In the genomic region with DNA sequence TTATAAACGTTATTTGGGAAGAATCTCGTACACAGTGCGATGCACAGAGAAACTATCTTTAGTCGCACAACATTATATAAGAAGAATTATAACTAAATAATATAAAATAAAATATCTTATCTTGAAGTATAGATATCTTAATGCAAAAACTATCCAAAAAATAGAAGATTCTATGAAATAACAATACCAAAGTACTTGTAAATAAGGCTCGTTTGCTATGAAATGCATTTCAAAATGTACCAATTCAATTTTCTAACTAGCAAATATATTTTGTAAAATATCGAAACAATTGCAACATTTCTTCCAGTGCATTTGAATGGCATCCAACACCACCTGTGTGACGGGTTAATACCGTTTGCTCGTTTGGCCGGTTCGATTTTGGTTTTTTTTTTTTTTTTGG, we compare ENCODE assay signal across 2 fruit fly cellular contexts.
TF ChIP-seq lines count a peak whose summit lies in the region.

No protein-coding gene starts in this region.

TF ChIP-seq in whole organism, embryonic, 481 proteins besides CTCF, POLR2A, EP300 and RAD21 (continued from another document and continues in another):
- TF ChIP-seq D (optimal IDR thresholded peaks at IDR 0.05; lab: Kevin White, UChicago), result no peak
- peak; percentile 2 for TF ChIP-seq D (GFP tag; optimal IDR thresholded peaks at IDR 0.05; lab: Kevin White, UChicago)
- no peak for TF ChIP-seq CG8478 (optimal IDR thresholded peaks at IDR 0.05; lab: Kevin White, UChicago)
- no peak for TF ChIP-seq az2 (GFP tag; optimal IDR thresholded peaks at IDR 0.05; lab: Kevin White, UChicago)
- TF ChIP-seq Chrac-16 (GFP tag; optimal IDR thresholded peaks at IDR 0.05; lab: Kevin White, UChicago), result no peak
- no peak for TF ChIP-seq pita (GFP tag; optimal IDR thresholded peaks at IDR 0.05; lab: Kevin White, UChicago)
- TF ChIP-seq B-H2 (GFP tag; optimal IDR thresholded peaks at IDR 0.05; lab: Kevin White, UChicago), result no peak
- no peak for TF ChIP-seq CG13624 (GFP tag; optimal IDR thresholded peaks at IDR 0.05; lab: Kevin White, UChicago)
- TF ChIP-seq pan (optimal IDR thresholded peaks at IDR 0.05; lab: Kevin White, UChicago), result no peak
- no peak for TF ChIP-seq pan (GFP tag; optimal IDR thresholded peaks at IDR 0.05 in 1 of 2, IDR thresholded peaks at IDR 0.05 in 1 of 2)
- TF ChIP-seq CG11504 (tag; optimal IDR thresholded peaks at IDR 0.05; lab: Kevin White, UChicago), result no peak
- TF ChIP-seq CG12391 (tag; optimal IDR thresholded peaks at IDR 0.05; lab: Kevin White, UChicago), result peak; percentile 27
- no peak for TF ChIP-seq CG7963 (GFP tag; IDR thresholded peaks at IDR 0.05; lab: Robert Waterston, UW; ENCODE audit: partially characterized antibody)
- TF ChIP-seq Gsc (GFP tag; IDR thresholded peaks at IDR 0.05; lab: Robert Waterston, UW), result no peak
- TF ChIP-seq HmgD (GFP tag; optimal IDR thresholded peaks at IDR 0.05; lab: Kevin White, UChicago), result no peak
- no peak for TF ChIP-seq Asciz (GFP tag; optimal IDR thresholded peaks at IDR 0.05; lab: Kevin White, UChicago)
- no peak for TF ChIP-seq ind (GFP tag; optimal IDR thresholded peaks at IDR 0.05; lab: Kevin White, UChicago)
- no peak for TF ChIP-seq usp (GFP tag; optimal IDR thresholded peaks at IDR 0.05; lab: Kevin White, UChicago)
- TF ChIP-seq CG1832 (GFP tag; optimal IDR thresholded peaks at IDR 0.05; lab: Kevin White, UChicago), result no peak
- no peak for TF ChIP-seq CG12104 (GFP tag; optimal IDR thresholded peaks at IDR 0.05; lab: Kevin White, UChicago)
- no peak for TF ChIP-seq sna (GFP tag; IDR thresholded peaks at IDR 0.05; lab: Robert Waterston, UW; ENCODE audit: partially characterized antibody)
- no peak for TF ChIP-seq CG11456 (GFP tag; IDR thresholded peaks at IDR 0.05; lab: Robert Waterston, UW)
- TF ChIP-seq dysf (GFP tag; IDR thresholded peaks at IDR 0.05; lab: Robert Waterston, UW), result no peak
- no peak for TF ChIP-seq Elba2 (GFP tag; optimal IDR thresholded peaks at IDR 0.05; lab: Kevin White, UChicago)
- peak; percentile 13 for TF ChIP-seq CG17359 (tag; optimal IDR thresholded peaks at IDR 0.05; lab: Kevin White, UChicago)
- no peak for TF ChIP-seq Atf3 (GFP tag; optimal IDR thresholded peaks at IDR 0.05; lab: Kevin White, UChicago)
- no peak for TF ChIP-seq slbo (GFP tag; IDR thresholded peaks at IDR 0.05; lab: Robert Waterston, UW)
- TF ChIP-seq esg (GFP tag; conservative IDR thresholded peaks at IDR 0.05; lab: Robert Waterston, UW), result no peak
- no peak for TF ChIP-seq Bdp1 (GFP tag; optimal IDR thresholded peaks at IDR 0.05; lab: Kevin White, UChicago)
- TF ChIP-seq CG7556 (GFP tag; optimal IDR thresholded peaks at IDR 0.05; lab: Kevin White, UChicago), result peak; percentile 21
- no peak for TF ChIP-seq CG7928 (GFP tag; optimal IDR thresholded peaks at IDR 0.05; lab: Kevin White, UChicago)
- TF ChIP-seq Sox100B (GFP tag; optimal IDR thresholded peaks at IDR 0.05; lab: Kevin White, UChicago), result peak; percentile 27
- no peak for TF ChIP-seq gcm (GFP tag; optimal IDR thresholded peaks at IDR 0.05; lab: Kevin White, UChicago)
- TF ChIP-seq CG34422 (GFP tag; IDR thresholded peaks at IDR 0.05; lab: Robert Waterston, UW), result no peak
- no peak for TF ChIP-seq Ets97D (GFP tag; optimal IDR thresholded peaks at IDR 0.05; lab: Kevin White, UChicago)
- TF ChIP-seq CG10431 (GFP tag; optimal IDR thresholded peaks at IDR 0.05; lab: Kevin White, UChicago), result no peak
- peak; percentile 33; the same call in 1 of the 2 replicates for TF ChIP-seq Drgx (GFP tag; IDR thresholded peaks at IDR 0.05; lab: Robert Waterston, UW)
- no peak for TF ChIP-seq ci (GFP tag; IDR thresholded peaks at IDR 0.05; lab: Robert Waterston, UW)
- peak in 1 of 2 experiments; percentile 50 for TF ChIP-seq Hr51 (GFP tag; optimal IDR thresholded peaks at IDR 0.05; lab: Kevin White, UChicago)
- TF ChIP-seq CG14710 (tag; optimal IDR thresholded peaks at IDR 0.05; lab: Kevin White, UChicago), result peak; percentile 23
- TF ChIP-seq bsh (GFP tag; optimal IDR thresholded peaks at IDR 0.05; lab: Kevin White, UChicago), result peak in 1 of 2 experiments; percentile 28
- no peak for TF ChIP-seq CG3995 (GFP tag; optimal IDR thresholded peaks at IDR 0.05; lab: Kevin White, UChicago)
- TF ChIP-seq da (GFP tag; optimal IDR thresholded peaks at IDR 0.05; lab: Kevin White, UChicago), result no peak
- TF ChIP-seq CoRest (tag; optimal IDR thresholded peaks at IDR 0.05; lab: Kevin White, UChicago), result peak; percentile 49
- TF ChIP-seq chn (GFP tag; optimal IDR thresholded peaks at IDR 0.05; lab: Kevin White, UChicago), result no peak
- no peak for TF ChIP-seq CG18011 (GFP tag; optimal IDR thresholded peaks at IDR 0.05; lab: Kevin White, UChicago)
- TF ChIP-seq Hey (tag; optimal IDR thresholded peaks at IDR 0.05; lab: Kevin White, UChicago), result no peak
- peak in 1 of 3 experiments; percentile 25 for TF ChIP-seq lola (GFP tag; optimal IDR thresholded peaks at IDR 0.05; lab: Kevin White, UChicago)
- no peak for TF ChIP-seq zen2 (GFP tag; IDR thresholded peaks at IDR 0.05; lab: Robert Waterston, UW; ENCODE audit: partially characterized antibody)
- no peak for TF ChIP-seq croc (GFP tag; conservative IDR thresholded peaks at IDR 0.05; lab: Robert Waterston, UW)
- TF ChIP-seq wor (GFP tag; IDR thresholded peaks at IDR 0.05; lab: Robert Waterston, UW), result no peak
- no peak for TF ChIP-seq Med (GFP tag; lab: Kevin White, UChicago)
- no peak for TF ChIP-seq cad (GFP tag; optimal IDR thresholded peaks at IDR 0.05; lab: Kevin White, UChicago)
- no peak for TF ChIP-seq CG17802 (tag; optimal IDR thresholded peaks at IDR 0.05; lab: Kevin White, UChicago)
- TF ChIP-seq Hand (GFP tag; optimal IDR thresholded peaks at IDR 0.05; lab: Kevin White, UChicago), result no peak
- TF ChIP-seq CG13424 (tag; optimal IDR thresholded peaks at IDR 0.05; lab: Kevin White, UChicago), result peak; percentile 24
- peak; percentile 40 for TF ChIP-seq CG15269 (tag; optimal IDR thresholded peaks at IDR 0.05; lab: Kevin White, UChicago)
- peak; percentile 63 for TF ChIP-seq gem (tag; optimal IDR thresholded peaks at IDR 0.05; lab: Kevin White, UChicago)
- TF ChIP-seq CG33213 (GFP tag; optimal IDR thresholded peaks at IDR 0.05; lab: Kevin White, UChicago), result no peak
- no peak for TF ChIP-seq repo (GFP tag; optimal IDR thresholded peaks at IDR 0.05; lab: Kevin White, UChicago)
- no peak for TF ChIP-seq ken (GFP tag; IDR thresholded peaks at IDR 0.05; lab: Robert Waterston, UW)
- TF ChIP-seq slp2 (GFP tag; optimal IDR thresholded peaks at IDR 0.05; lab: Kevin White, UChicago), result no peak
- TF ChIP-seq ase (GFP tag; IDR thresholded peaks at IDR 0.05; lab: Robert Waterston, UW), result no peak
- TF ChIP-seq zfh2 (GFP tag; optimal IDR thresholded peaks at IDR 0.05; lab: Kevin White, UChicago), result no peak
- TF ChIP-seq row (GFP tag; IDR thresholded peaks at IDR 0.05; lab: Robert Waterston, UW), result peak; percentile 22; the same call in 1 of the 3 replicates
- TF ChIP-seq CG2120 (GFP tag; optimal IDR thresholded peaks at IDR 0.05; lab: Kevin White, UChicago), result no peak

TF ChIP-seq in whole organism, prepupa, 60 proteins besides CTCF, POLR2A, EP300 and RAD21 (continued from another document):
- TF ChIP-seq CG10631 (GFP tag; optimal IDR thresholded peaks at IDR 0.05; lab: Kevin White, UChicago) (peak; percentile 22), svp (GFP tag; lab: Kevin White, UChicago) (peak; percentile 72), CG11902 (GFP tag; optimal IDR thresholded peaks at IDR 0.05; lab: Kevin White, UChicago) (no peak), CG6163 (GFP tag; IDR thresholded peaks at IDR 0.05; lab: Robert Waterston, UW) (0 out of 3 replicates have a peak, but pooled peaks have one; percentile 33), dac (GFP tag; optimal IDR thresholded peaks at IDR 0.05; lab: Kevin White, UChicago) (no peak), topi (GFP tag; optimal IDR thresholded peaks at IDR 0.05; lab: Kevin White, UChicago) (peak; percentile 49), CG31627 (GFP tag; optimal IDR thresholded peaks at IDR 0.05; lab: Kevin White, UChicago) (peak; percentile 36), Met (GFP tag; optimal IDR thresholded peaks at IDR 0.05; lab: Kevin White, UChicago) (peak; percentile 44), Sox102F (GFP tag; optimal IDR thresholded peaks at IDR 0.05; lab: Kevin White, UChicago) (peak; percentile 38), CG15336 (GFP tag; IDR thresholded peaks at IDR 0.05; lab: Robert Waterston, UW) (peak; percentile 32; the same call in 1 of the 2 replicates), eg (GFP tag; IDR thresholded peaks at IDR 0.05; lab: Robert Waterston, UW) (peak; percentile 52; the same call in 1 of the 3 replicates), ss (GFP tag; optimal IDR thresholded peaks at IDR 0.05; lab: Kevin White, UChicago) (peak in 1 of 2 experiments; percentile 7), CG3032 (tag; optimal IDR thresholded peaks at IDR 0.05; lab: Kevin White, UChicago) (peak; percentile 34), Lpt (GFP tag; optimal IDR thresholded peaks at IDR 0.05; lab: Kevin White, UChicago) (no peak)
